Worm (Caenorhabditis elegans): Measurements from ENCODE around the gene Y59H11AR.4.

Gene Y59H11AR.4

ce11 chrIV:8585076-8586033 is 15.2 kb downstream of the Y59H11AR.4 start, which contains the start of gene catp-7 (continued):
- TF ChIP-seq daf-8 (GFP tag; IDR thresholded peaks at IDR 0.05) (no peak), ctbp-1 (GFP tag; IDR thresholded peaks at IDR 0.05) (no peak), Y5F2A.4 (GFP tag; optimal IDR thresholded peaks at IDR 0.05) (no peak), nhr-111 (GFP tag; optimal IDR thresholded peaks at IDR 0.05) (no peak), zip-2 (tag; optimal IDR thresholded peaks at IDR 0.05) (no peak), daf-16 (GFP tag; optimal IDR thresholded peaks at IDR 0.05) (no peak), daf-16 (tag; optimal IDR thresholded peaks at IDR 0.05) (peak; percentile 88), pha-4 (GFP tag; IDR thresholded peaks at IDR 0.05) (no peak), pha-4 (tag; optimal IDR thresholded peaks at IDR 0.05) (no peak), spr-1 (tag; optimal IDR thresholded peaks at IDR 0.05) (no peak), unc-62 (GFP tag; optimal IDR thresholded peaks at IDR 0.05 in 1 of 2) (no peak), unc-62 (tag; optimal IDR thresholded peaks at IDR 0.05) (no peak), cey-2 (tag; optimal IDR thresholded peaks at IDR 0.05; ENCODE audit: borderline replicate concordance, insufficient read depth) (no peak), hlh-30 (tag; optimal IDR thresholded peaks at IDR 0.05; ENCODE audit: insufficient read depth) (peak; percentile 69), zfp-3 (GFP tag; conservative IDR thresholded peaks at IDR 0.05) (no peak), fkh-10 (GFP tag; optimal IDR thresholded peaks at IDR 0.05) (no peak), T26A8.4 (GFP tag; IDR thresholded peaks at IDR 0.05) (no peak), saeg-2 (GFP tag; IDR thresholded peaks at IDR 0.05) (no peak), spr-3 (GFP tag; optimal IDR thresholded peaks at IDR 0.05) (no peak), ceh-20 (GFP tag; IDR thresholded peaks at IDR 0.05) (no peak), ceh-62 (tag; optimal IDR thresholded peaks at IDR 0.05) (no peak), set-16 (GFP tag; IDR thresholded peaks at IDR 0.05) (no peak), mes-2 (tag; optimal IDR thresholded peaks at IDR 0.05; ENCODE audit: poor library complexity, severe bottlenecking) (peak; percentile 3), R02D3.7 (tag; optimal IDR thresholded peaks at IDR 0.05) (no peak), attf-4 (tag; optimal IDR thresholded peaks at IDR 0.05) (no peak), lir-3 (tag; optimal IDR thresholded peaks at IDR 0.05) (no peak), lin-1 (GFP tag; IDR thresholded peaks at IDR 0.05) (peak; percentile 11; the same call in 1 of the 2 replicates), dve-1 (tag; optimal IDR thresholded peaks at IDR 0.05; ENCODE audit: insufficient read depth) (peak; percentile 64), ztf-7 (tag; optimal IDR thresholded peaks at IDR 0.05) (no peak), hif-1 (tag; optimal IDR thresholded peaks at IDR 0.05) (peak in 1 of 2 experiments; percentile 33), D1046.2 (GFP tag; IDR thresholded peaks at IDR 0.05) (no peak), dmd-8 (GFP tag; IDR thresholded peaks at IDR 0.05) (no peak), mxl-2 (GFP tag; conservative IDR thresholded peaks at IDR 0.05) (no peak), ceh-44 (GFP tag; IDR thresholded peaks at IDR 0.05) (no peak)

- TF ChIP-seq aha-1 (tag) = no peak
- no peak for TF ChIP-seq T26A8.4 (GFP tag; IDR thresholded peaks at IDR 0.05)
- TF ChIP-seq mdl-1 (tag; optimal IDR thresholded peaks at IDR 0.05) = no peak
- TF ChIP-seq Y75B8A.6 (GFP tag; IDR thresholded peaks at IDR 0.05) = no peak
- no peak for TF ChIP-seq vab-7 (GFP tag; IDR thresholded peaks at IDR 0.05)
- TF ChIP-seq tag-97 (GFP tag; IDR thresholded peaks at IDR 0.05) = no peak
- TF ChIP-seq hif-1 (tag; optimal IDR thresholded peaks at IDR 0.05) = no peak
- no peak for TF ChIP-seq egl-27 (tag; optimal IDR thresholded peaks at IDR 0.05)
- TF ChIP-seq mes-2 (tag; optimal IDR thresholded peaks at IDR 0.05; ENCODE audit: poor library complexity, severe bottlenecking) = no peak
- TF ChIP-seq F37D6.2 (tag; optimal IDR thresholded peaks at IDR 0.05) = no peak
- TF ChIP-seq hlh-11 (tag; optimal IDR thresholded peaks at IDR 0.05) = no peak
- TF ChIP-seq spr-1 (tag; optimal IDR thresholded peaks at IDR 0.05) = no peak
- no peak for TF ChIP-seq D1046.2 (GFP tag; IDR thresholded peaks at IDR 0.05)
- no peak for TF ChIP-seq fkh-10 (GFP tag; optimal IDR thresholded peaks at IDR 0.05)
- TF ChIP-seq lim-7 (GFP tag; IDR thresholded peaks at IDR 0.05) = no peak
- TF ChIP-seq nhr-10 (tag; optimal IDR thresholded peaks at IDR 0.05) = no peak
- TF ChIP-seq ztf-11 (tag; optimal IDR thresholded peaks at IDR 0.05) = no peak
These were observed 29.4 kb downstream of the Y59H11AR.4 start, which contains the start of gene Y59H11AM.1 for ce11 chrIV:8571138-8571537. TSS of gene Y59H11AM.1 (plus strand) at chrIV:8571438.

Data from whole organism, L4 larva.